Fruit fly (Drosophila melanogaster) whole organism, wandering third instar larva: ENCODE measurements around the gene CG2694.

ENCODE experiments used
- Abd-B ChIP-seq: fragments of >200 bp; optimal IDR thresholded peaks from 2 replicates; lab custom pipeline; 2017; ENCODE audit warnings: missing biosample characterization, missing genetic modification characterization
- HLH106 ChIP-seq: fragments of 200-800 bp; optimal IDR thresholded peaks from 3 replicates; lab custom pipeline; 2019; ENCODE audit warnings: missing biosample characterization, mild to moderate bottlenecking, missing genetic modification characterization, moderate library complexity
- Hr83 ChIP-seq: fragments of 200-300 bp; sonication (Bioruptor generic); optimal IDR thresholded peaks from 2 replicates; lab custom pipeline; 2016; ENCODE audit warnings: missing biosample characterization, mild to moderate bottlenecking, missing genetic modification characterization, moderate library complexity; ENCODE audit not compliant: poor library complexity, severe bottlenecking
- Vsx2 ChIP-seq: fragments of 200-300, 225-300 bp; sonication (Bioruptor generic); optimal IDR thresholded peaks from 2 replicates; lab custom pipeline; 2018; ENCODE audit warnings: missing biosample characterization, missing genetic modification characterization; ENCODE audit not compliant: partially characterized antibody
- dl ChIP-seq, 2 experiments: fragments of 175-275, 200-275 bp in 1 of 2; fragments of 200-275 bp in 1 of 2; sonication (Bioruptor generic); optimal IDR thresholded peaks; lab custom pipeline; 2018; ENCODE audit warnings: mild to moderate bottlenecking in 2 of 2, missing biosample characterization in 2 of 2, missing genetic modification characterization in 2 of 2, moderate library complexity in 2 of 2; ENCODE audit not compliant: partially characterized antibody in 2 of 2, insufficient read depth in 1 of 2
- lola ChIP-seq: fragments of >200 bp; optimal IDR thresholded peaks from 2 replicates; lab custom pipeline; 2017; ENCODE audit warnings: missing biosample characterization, missing genetic modification characterization
- sv ChIP-seq: fragments of 200-800 bp; sonication (Bioruptor generic); optimal IDR thresholded peaks from 3 replicates; lab custom pipeline; 2016; ENCODE audit warnings: missing biosample characterization, missing genetic modification characterization
- usp ChIP-seq: fragments of >200 bp; optimal IDR thresholded peaks from 2 replicates; lab custom pipeline; 2017; ENCODE audit warnings: missing biosample characterization, missing genetic modification characterization

- TF ChIP-seq Hr83 (GFP tag; lab: Kevin White, UChicago) (no peak), sv (GFP tag; lab: Kevin White, UChicago) (no peak), usp (GFP tag; lab: Kevin White, UChicago) (no peak), Abd-B (GFP tag; lab: Kevin White, UChicago) (no peak), Vsx2 (GFP tag; lab: Kevin White, UChicago) (no peak), HLH106 (tag; lab: Kevin White, UChicago) (no peak), dl (GFP tag; optimal IDR thresholded peaks at IDR 0.05; lab: Kevin White, UChicago; ENCODE audit: insufficient read depth in 1 of 2, partially characterized antibody in 2 of 2) (no peak), lola (no peak)
These were observed 24.8 kb downstream of the CG2694 start, which contains the start of gene crm for dm6 chrX:2738663-2739062.
